Fruit fly (Drosophila melanogaster): ENCODE measurements around the gene Srg3.

Srg3 gene

DNA sequence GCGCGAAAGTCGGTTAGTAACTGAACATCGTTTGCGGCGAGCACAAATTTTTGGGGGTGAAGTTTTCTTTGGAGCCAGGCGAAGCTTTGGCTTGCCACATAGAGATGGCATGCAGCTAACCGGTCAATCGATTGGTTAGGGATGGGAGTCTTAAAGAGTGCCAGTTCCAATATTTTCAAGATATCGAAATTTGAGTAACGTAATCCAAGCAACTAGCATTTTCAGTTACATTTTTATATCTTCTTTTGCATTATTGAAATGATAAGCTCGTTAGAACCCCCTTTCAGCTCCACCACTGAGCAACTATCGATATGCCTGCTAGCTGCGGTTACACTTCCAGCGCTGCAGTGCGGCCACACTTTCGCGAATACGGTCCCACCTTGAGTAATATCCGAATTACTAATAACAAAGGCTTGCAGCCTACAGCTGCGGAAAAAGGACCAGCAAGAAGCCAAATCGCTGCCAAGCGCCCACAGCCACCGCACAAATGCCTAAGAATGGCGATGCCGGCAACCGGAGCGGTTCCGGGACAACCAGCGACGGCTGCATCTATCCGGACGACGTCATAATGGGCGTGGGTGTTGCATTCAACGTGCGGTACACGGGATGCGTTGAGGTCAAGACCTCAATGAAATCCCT is 16.3 kb upstream of the Srg3 start, which contains the start of the genes Atat and Shc (continued):
- TF ChIP-seq sage (GFP tag; optimal IDR thresholded peaks at IDR 0.05), result peak; percentile 91
- peak; percentile 99 for TF ChIP-seq fru (GFP tag; optimal IDR thresholded peaks at IDR 0.05)
- no peak for TF ChIP-seq dl (GFP tag; optimal IDR thresholded peaks at IDR 0.05; ENCODE audit: insufficient read depth in 1 of 2, partially characterized antibody in 2 of 2)
- TF ChIP-seq Jra (GFP tag; optimal IDR thresholded peaks at IDR 0.05), result peak; percentile 98
- peak; percentile 99 for TF ChIP-seq CG9705 (GFP tag; optimal IDR thresholded peaks at IDR 0.05)
- TF ChIP-seq h (GFP tag; optimal IDR thresholded peaks at IDR 0.05), result peak; percentile 99
- TF ChIP-seq N (GFP tag; optimal IDR thresholded peaks at IDR 0.05), result no peak
- TF ChIP-seq woc (GFP tag; optimal IDR thresholded peaks at IDR 0.05), result peak; percentile 99
- peak; percentile 99 for TF ChIP-seq Hnf4 (GFP tag; optimal IDR thresholded peaks at IDR 0.05)
- peak; percentile 97 for TF ChIP-seq dsf (GFP tag; optimal IDR thresholded peaks at IDR 0.05; ENCODE audit: borderline replicate concordance)
- peak; percentile 91 to 99 for TF ChIP-seq foxo (GFP tag; optimal IDR thresholded peaks at IDR 0.05)
- TF ChIP-seq jim (GFP tag; optimal IDR thresholded peaks at IDR 0.05), result peak; percentile 94

DNA sequence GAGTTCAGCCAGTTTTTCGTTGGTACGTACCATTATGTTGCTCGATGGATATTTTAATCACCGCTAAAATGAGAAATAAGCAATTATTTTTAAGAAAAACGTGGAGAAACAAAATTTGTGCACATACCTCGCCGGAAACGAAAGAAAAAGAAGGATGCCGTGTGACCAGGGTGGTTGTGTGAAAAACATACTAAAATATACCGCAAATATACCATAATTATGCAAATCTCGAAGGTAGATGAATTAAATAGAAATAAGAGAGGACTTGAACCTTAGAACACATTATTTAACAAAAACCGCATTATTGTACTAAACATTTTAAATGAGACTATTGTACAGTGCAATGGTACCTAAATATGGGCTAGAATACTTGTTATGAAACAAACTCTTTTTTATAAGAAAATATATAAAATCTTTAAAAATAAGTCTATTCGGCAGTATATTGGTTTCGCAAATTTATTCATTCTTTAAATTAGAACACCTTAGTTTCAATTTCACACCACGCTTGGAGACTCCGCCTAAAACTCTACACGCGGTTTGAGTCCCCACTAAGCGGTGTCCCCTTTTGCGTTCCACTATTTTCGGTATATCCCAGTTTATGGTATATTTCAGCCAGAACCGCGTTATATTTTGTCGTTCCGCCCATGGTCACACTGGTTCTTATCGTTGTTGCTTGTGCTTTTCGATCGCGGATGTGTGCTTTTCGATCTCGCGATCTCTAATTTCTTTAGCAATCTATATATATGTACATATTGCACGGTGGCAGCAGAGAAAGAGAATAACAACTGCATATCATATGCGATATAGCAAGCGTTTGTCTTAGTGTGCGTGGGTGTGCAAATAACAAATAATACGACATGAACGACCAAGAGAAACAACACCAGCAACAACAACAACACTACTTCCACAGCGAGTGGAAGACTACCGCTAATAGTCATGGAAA is 13.1 kb upstream of the Srg3 start, which contains the start of the genes RpS17 and MTF-1:
Gene RpS17 (minus strand): TSS at position 157 of the 943 bp plus-strand sequence.
Gene MTF-1 (plus strand): TSS at position 648 of the 943 bp plus-strand sequence.
- TF ChIP-seq Hr83 (GFP tag; optimal IDR thresholded peaks at IDR 0.05; ENCODE audit: poor library complexity, severe bottlenecking) (peak; percentile 82), sv (GFP tag; optimal IDR thresholded peaks at IDR 0.05) (peak; percentile 44), Dif (GFP tag; optimal IDR thresholded peaks at IDR 0.05; ENCODE audit: partially characterized antibody) (no peak), Hnf4 (GFP tag; optimal IDR thresholded peaks at IDR 0.05) (peak; percentile 38), Myc (optimal IDR thresholded peaks at IDR 0.05) (peak; percentile 93), h (GFP tag; optimal IDR thresholded peaks at IDR 0.05) (peak; percentile 31), usp (GFP tag; optimal IDR thresholded peaks at IDR 0.05) (no peak), fru (GFP tag; optimal IDR thresholded peaks at IDR 0.05) (peak; percentile 22), ey (GFP tag; optimal IDR thresholded peaks at IDR 0.05) (no peak), CG9705 (GFP tag; optimal IDR thresholded peaks at IDR 0.05) (peak; percentile 27), HLH106 (tag; optimal IDR thresholded peaks at IDR 0.05) (peak; percentile 44), psq (GFP tag; optimal IDR thresholded peaks at IDR 0.05) (peak; percentile 9), foxo (GFP tag; optimal IDR thresholded peaks at IDR 0.05) (peak in 1 of 2 experiments; percentile 41), Vsx2 (GFP tag; optimal IDR thresholded peaks at IDR 0.05; ENCODE audit: partially characterized antibody) (no peak), OdsH (GFP tag; optimal IDR thresholded peaks at IDR 0.05) (peak; percentile 30), GATAd (GFP tag; optimal IDR thresholded peaks at IDR 0.05) (peak; percentile 44), tai (GFP tag; optimal IDR thresholded peaks at IDR 0.05) (no peak), N (GFP tag; optimal IDR thresholded peaks at IDR 0.05) (no peak), jim (GFP tag; optimal IDR thresholded peaks at IDR 0.05) (no peak), Dfd (GFP tag; optimal IDR thresholded peaks at IDR 0.05) (no peak), brk (GFP tag; optimal IDR thresholded peaks at IDR 0.05) (peak; percentile 36), Rel (GFP tag; optimal IDR thresholded peaks at IDR 0.05) (no peak), Rel (tag; optimal IDR thresholded peaks at IDR 0.05) (peak; percentile 86), sage (GFP tag; optimal IDR thresholded peaks at IDR 0.05) (peak; percentile 20), dmrt93B (GFP tag; optimal IDR thresholded peaks at IDR 0.05) (peak; percentile 28), pan (optimal IDR thresholded peaks at IDR 0.05) (no peak), dl (GFP tag; optimal IDR thresholded peaks at IDR 0.05; ENCODE audit: insufficient read depth in 1 of 2, partially characterized antibody in 2 of 2) (no peak), rgr (GFP tag; optimal IDR thresholded peaks at IDR 0.05) (peak; percentile 76), CG32264 (GFP tag; optimal IDR thresholded peaks at IDR 0.05) (no peak), lola (GFP tag; optimal IDR thresholded peaks at IDR 0.05) (no peak), br (GFP tag; optimal IDR thresholded peaks at IDR 0.05) (no peak), Sp1 (GFP tag; optimal IDR thresholded peaks at IDR 0.05) (peak; percentile 76), woc (GFP tag; optimal IDR thresholded peaks at IDR 0.05) (no peak), Mio (GFP tag; optimal IDR thresholded peaks at IDR 0.05) (peak; percentile 21), Abd-B (GFP tag; optimal IDR thresholded peaks at IDR 0.05) (no peak), dsf (GFP tag; optimal IDR thresholded peaks at IDR 0.05; ENCODE audit: borderline replicate concordance) (peak; percentile 9), CrebA (GFP tag; optimal IDR thresholded peaks at IDR 0.05; ENCODE audit: borderline replicate concordance) (no peak), Hr78 (GFP tag; optimal IDR thresholded peaks at IDR 0.05) (no peak), Jra (GFP tag; optimal IDR thresholded peaks at IDR 0.05) (no peak)

Data from whole organism, wandering third instar larva.